Fruit fly (Drosophila melanogaster): ENCODE measurements around the gene CG46466.

CG46466 gene

dm6 chr4:670905-671419 lies 8.0 kb upstream of the CG46466 start, which contains the start of gene CG11360 (continued):
- TF ChIP-seq Ets97D (GFP tag; optimal IDR thresholded peaks at IDR 0.05) = peak; percentile 25
- TF ChIP-seq CG8944 (GFP tag; optimal IDR thresholded peaks at IDR 0.05) = peak; percentile 17
- no peak for TF ChIP-seq CG10321 (GFP tag; IDR thresholded peaks at IDR 0.05)
- TF ChIP-seq unc-4 (GFP tag; IDR thresholded peaks at IDR 0.05; ENCODE audit: partially characterized antibody) = peak; percentile 30; the same call in 1 of the 2 replicates
- peak; percentile 95 for TF ChIP-seq CG7357 (GFP tag; IDR thresholded peaks at IDR 0.05)
- TF ChIP-seq CG6791 (GFP tag; IDR thresholded peaks at IDR 0.05; ENCODE audit: partially characterized antibody) = peak; percentile 49; the same call in 2 of the 3 replicates
- no peak for TF ChIP-seq Nf-YA (GFP tag; IDR thresholded peaks at IDR 0.05)
- TF ChIP-seq D19A (tag; optimal IDR thresholded peaks at IDR 0.05) = peak; percentile 10
- TF ChIP-seq Dref (GFP tag; IDR thresholded peaks at IDR 0.05) = peak; percentile 77
- TF ChIP-seq CG18011 (GFP tag; optimal IDR thresholded peaks at IDR 0.05) = no peak
- TF ChIP-seq E2f2 (GFP tag; IDR thresholded peaks at IDR 0.05) = no peak
- TF ChIP-seq pho (GFP tag; optimal IDR thresholded peaks at IDR 0.05) = no peak
- peak; percentile 83 for TF ChIP-seq row (GFP tag; IDR thresholded peaks at IDR 0.05)
- no peak for TF ChIP-seq Eip74EF (GFP tag; optimal IDR thresholded peaks at IDR 0.05)
- TF ChIP-seq ems (GFP tag; optimal IDR thresholded peaks at IDR 0.05) = no peak
- TF ChIP-seq crol (GFP tag; IDR thresholded peaks at IDR 0.05) = no peak
- TF ChIP-seq CG17612 (GFP tag; IDR thresholded peaks at IDR 0.05) = no peak
- peak; percentile 51 for TF ChIP-seq CG3995 (GFP tag; optimal IDR thresholded peaks at IDR 0.05)
- TF ChIP-seq Med (GFP tag) = peak; percentile 81
- peak; percentile 8 for TF ChIP-seq dmrt11E (tag; optimal IDR thresholded peaks at IDR 0.05)
- no peak for TF ChIP-seq CG2875 (GFP tag; optimal IDR thresholded peaks at IDR 0.05)
- TF ChIP-seq sob (GFP tag; IDR thresholded peaks at IDR 0.05) = 0 out of 2 replicates have a peak, but pooled peaks have one; percentile 12
- peak; percentile 84 for TF ChIP-seq sens (GFP tag)
- no peak for TF ChIP-seq az2 (GFP tag; optimal IDR thresholded peaks at IDR 0.05)
- no peak for TF ChIP-seq CG12942 (GFP tag; optimal IDR thresholded peaks at IDR 0.05)
- peak; percentile 63; the same call in 2 of the 3 replicates for TF ChIP-seq knrl (GFP tag; IDR thresholded peaks at IDR 0.05; ENCODE audit: partially characterized antibody)
- TF ChIP-seq CG7786 (GFP tag; optimal IDR thresholded peaks at IDR 0.05) = no peak
- TF ChIP-seq TFAM (GFP tag; optimal IDR thresholded peaks at IDR 0.05) = no peak
- no peak for TF ChIP-seq Spps (tag; optimal IDR thresholded peaks at IDR 0.05)
- no peak for TF ChIP-seq Hand (GFP tag; optimal IDR thresholded peaks at IDR 0.05)
- TF ChIP-seq abd-A (tag; optimal IDR thresholded peaks at IDR 0.05) = no peak
- peak; percentile 51; the same call in 2 of the 3 replicates for TF ChIP-seq CG34224 (GFP tag; IDR thresholded peaks at IDR 0.05; ENCODE audit: partially characterized antibody)
- no peak for TF ChIP-seq zfh2 (GFP tag; optimal IDR thresholded peaks at IDR 0.05)
- no peak for TF ChIP-seq CG1647 (GFP tag; optimal IDR thresholded peaks at IDR 0.05)
- TF ChIP-seq gem (tag; optimal IDR thresholded peaks at IDR 0.05) = peak; percentile 32
- no peak for TF ChIP-seq slbo (GFP tag; IDR thresholded peaks at IDR 0.05)
- TF ChIP-seq en (GFP tag; optimal IDR thresholded peaks at IDR 0.05) = no peak
- TF ChIP-seq cas (GFP tag; IDR thresholded peaks at IDR 0.05) = no peak
- TF ChIP-seq Bteb2 (GFP tag; optimal IDR thresholded peaks at IDR 0.05) = no peak
- TF ChIP-seq Six4 (GFP tag; optimal IDR thresholded peaks at IDR 0.05) = no peak
- no peak for TF ChIP-seq exex (tag; optimal IDR thresholded peaks at IDR 0.05)
- TF ChIP-seq onecut (GFP tag; IDR thresholded peaks at IDR 0.05) = no peak
- no peak for TF ChIP-seq Usf (GFP tag; optimal IDR thresholded peaks at IDR 0.05)
- TF ChIP-seq disco-r (GFP tag; optimal IDR thresholded peaks at IDR 0.05) = no peak
- no peak for TF ChIP-seq p53 (GFP tag; optimal IDR thresholded peaks at IDR 0.05)
- no peak for TF ChIP-seq wor (GFP tag; IDR thresholded peaks at IDR 0.05)
- TF ChIP-seq klu (GFP tag; IDR thresholded peaks at IDR 0.05) = no peak
- peak; percentile 6 for TF ChIP-seq CG4424 (GFP tag; optimal IDR thresholded peaks at IDR 0.05)
- no peak for TF ChIP-seq nau (GFP tag; optimal IDR thresholded peaks at IDR 0.05)
- TF ChIP-seq NFAT (GFP tag; IDR thresholded peaks at IDR 0.05) = no peak
- no peak for TF ChIP-seq odd (GFP tag; optimal IDR thresholded peaks at IDR 0.05)

Data from whole organism, embryonic.